Fruit fly (Drosophila melanogaster): ENCODE results near the gene CG2839.

DNA sequence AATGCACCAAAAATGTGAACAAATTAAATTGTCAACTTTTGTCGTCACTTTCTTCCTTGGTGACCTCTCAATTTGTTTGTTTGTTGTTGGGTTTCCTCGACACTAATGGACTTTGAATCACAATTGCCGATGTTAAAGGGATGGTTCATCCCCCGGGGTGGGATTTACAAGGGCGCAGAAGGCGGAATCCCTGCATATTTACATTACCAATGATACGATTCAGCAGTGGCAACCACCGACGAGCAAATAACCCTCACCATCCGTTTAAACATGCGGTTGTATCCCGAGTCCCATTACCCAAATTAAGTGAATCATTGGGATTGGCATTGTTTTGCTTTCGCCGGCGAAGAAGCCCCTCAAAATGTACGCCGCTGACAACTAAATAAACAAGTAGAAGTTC lies 33.9 kb upstream of the CG2839 start:
- no peak for TF ChIP-seq CG8478 (optimal IDR thresholded peaks at IDR 0.05)
- TF ChIP-seq usp (GFP tag; optimal IDR thresholded peaks at IDR 0.05), result no peak
